Fruit fly (Drosophila melanogaster): ENCODE measurements around the gene Ccp84Af.

- TF ChIP-seq CG11247 (GFP tag; IDR thresholded peaks at IDR 0.05) (no peak), CG8478 (optimal IDR thresholded peaks at IDR 0.05) (no peak), nerfin-1 (tag; optimal IDR thresholded peaks at IDR 0.05) (no peak), Hand (GFP tag; optimal IDR thresholded peaks at IDR 0.05) (no peak), HHEX (GFP tag; optimal IDR thresholded peaks at IDR 0.05) (no peak), gem (tag; optimal IDR thresholded peaks at IDR 0.05) (no peak), psq (GFP tag; optimal IDR thresholded peaks at IDR 0.05) (no peak), CG10654 (GFP tag; optimal IDR thresholded peaks at IDR 0.05) (no peak)
These were observed 2.4 kb upstream of the Ccp84Af start, which contains the start of gene Ccp84Ad for dm6 chr3R:6692432-6692831.
